Worm (Caenorhabditis elegans) whole organism, mixed stage, embryonic: Measurements from ENCODE around the gene sre-9.

Experiments
- lin-13 ChIP-seq: fragments of 150-350 bp; optimal IDR thresholded peaks from 2 replicates; lab custom pipeline; 2014; ENCODE audit warnings: missing biosample characterization, missing genetic modification characterization
- snpc-4 ChIP-seq: fragments of 150-350 bp; optimal IDR thresholded peaks from 2 replicates; lab custom pipeline; 2014; ENCODE audit warnings: missing biosample characterization, missing genetic modification characterization
- ztf-11 ChIP-seq: fragments of 150-350 bp; optimal IDR thresholded peaks from 2 replicates; lab custom pipeline; 2014; ENCODE audit warnings: missing biosample characterization, missing genetic modification characterization

DNA sequence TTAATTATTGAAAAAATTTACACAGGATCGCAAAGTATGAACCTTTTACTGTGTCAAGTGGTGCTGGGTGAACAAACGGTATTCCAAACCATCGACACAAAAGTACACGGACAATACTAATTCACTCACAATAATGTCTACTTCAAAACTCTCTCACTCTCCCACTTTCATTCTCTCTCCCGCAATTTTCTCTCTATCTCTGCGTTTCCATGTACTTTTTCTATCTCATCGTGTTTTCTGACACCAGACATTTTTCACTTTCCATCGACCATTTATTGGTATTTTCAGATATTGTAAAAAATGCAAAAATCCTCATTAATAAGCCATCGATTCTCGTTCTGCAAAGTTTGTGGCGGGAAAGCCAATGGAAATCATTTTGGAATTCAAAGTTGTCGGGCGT, 11.1 kb downstream of the sre-9 start, which contains the start of gene nhr-156:
- TF ChIP-seq ztf-11 (tag; lab: Kevin White, UChicago) (no peak), snpc-4 (tag; lab: Kevin White, UChicago) (no peak), lin-13 (tag; lab: Kevin White, UChicago) (no peak)
